Fruit fly (Drosophila melanogaster) whole organism, wandering third instar larva: ENCODE results near the gene arm.
A peak's percentile ranks its signal among the peaks of the same experiment; 100 is the strongest.

Source experiments
- Abd-B ChIP-seq: fragments of >200 bp; optimal IDR thresholded peaks from 2 replicates; lab custom pipeline; 2017; ENCODE audit warnings: missing biosample characterization, missing genetic modification characterization
- CG32264 ChIP-seq: fragments of 200-800 bp; sonication (Bioruptor generic); optimal IDR thresholded peaks from 2 replicates; lab custom pipeline; 2016; ENCODE audit warnings: missing biosample characterization, missing genetic modification characterization
- CrebA ChIP-seq: fragments of 200-800 bp; sonication (Bioruptor generic); optimal IDR thresholded peaks from 2 replicates; lab custom pipeline; 2016; ENCODE audit warnings: missing biosample characterization, mild to moderate bottlenecking, missing genetic modification characterization, borderline replicate concordance
- Dfd ChIP-seq: fragments of >200 bp; optimal IDR thresholded peaks from 2 replicates; lab custom pipeline; 2017; ENCODE audit warnings: missing biosample characterization, missing genetic modification characterization
- Dif ChIP-seq: fragments of 200-275, 200-300 bp; sonication (Bioruptor generic); optimal IDR thresholded peaks from 2 replicates; lab custom pipeline; 2018; ENCODE audit warnings: missing biosample characterization, missing genetic modification characterization; ENCODE audit not compliant: partially characterized antibody
- HLH106 ChIP-seq: fragments of 200-800 bp; optimal IDR thresholded peaks from 3 replicates; lab custom pipeline; 2019; ENCODE audit warnings: missing biosample characterization, mild to moderate bottlenecking, missing genetic modification characterization, moderate library complexity
- Hnf4 ChIP-seq: fragments of 200-800 bp; sonication (Bioruptor generic); optimal IDR thresholded peaks from 2 replicates; lab custom pipeline; 2016; ENCODE audit warnings: missing biosample characterization, mild to moderate bottlenecking, missing genetic modification characterization
- Hr78 ChIP-seq: fragments of >200 bp; optimal IDR thresholded peaks from 2 replicates; lab custom pipeline; 2017; ENCODE audit warnings: missing biosample characterization, missing genetic modification characterization
- Hr83 ChIP-seq: fragments of 200-300 bp; sonication (Bioruptor generic); optimal IDR thresholded peaks from 2 replicates; lab custom pipeline; 2016; ENCODE audit warnings: missing biosample characterization, mild to moderate bottlenecking, missing genetic modification characterization, moderate library complexity; ENCODE audit not compliant: poor library complexity, severe bottlenecking
- Mio ChIP-seq: sonication (Bioruptor generic); optimal IDR thresholded peaks from 2 replicates; lab custom pipeline; 2016; ENCODE audit warnings: missing biosample characterization, missing genetic modification characterization
- Myc ChIP-seq: fragments of >200 bp; optimal IDR thresholded peaks from 2 replicates; lab custom pipeline; 2017
- N ChIP-seq: fragments of >200 bp; optimal IDR thresholded peaks from 2 replicates; lab custom pipeline; 2018; ENCODE audit warnings: missing biosample characterization, missing external identifiers, missing genetic modification characterization
- OdsH ChIP-seq: fragments of 200-800 bp; sonication (Bioruptor generic); optimal IDR thresholded peaks from 2 replicates; lab custom pipeline; 2016; ENCODE audit warnings: missing biosample characterization, mild to moderate bottlenecking, missing genetic modification characterization
- Rel ChIP-seq, 2 experiments: fragments of 200-800 bp; sonication (Bioruptor generic) in 1 of 2; optimal IDR thresholded peaks; 2 replicates in 1 of 2; 3 replicates in 1 of 2; lab custom pipeline; 2016 to 2019; ENCODE audit warnings: mild to moderate bottlenecking in 2 of 2, missing biosample characterization in 2 of 2, missing genetic modification characterization in 2 of 2, moderate library complexity in 1 of 2
- Sp1 ChIP-seq: fragments of 200-800 bp; sonication (Bioruptor generic); optimal IDR thresholded peaks from 3 replicates; lab custom pipeline; 2019; ENCODE audit warnings: missing biosample characterization, mild to moderate bottlenecking, missing genetic modification characterization, moderate library complexity
- Vsx2 ChIP-seq: fragments of 200-300, 225-300 bp; sonication (Bioruptor generic); optimal IDR thresholded peaks from 2 replicates; lab custom pipeline; 2018; ENCODE audit warnings: missing biosample characterization, missing genetic modification characterization; ENCODE audit not compliant: partially characterized antibody
- br ChIP-seq: fragments of 200-800 bp; sonication (Bioruptor generic); optimal IDR thresholded peaks from 2 replicates; lab custom pipeline; 2016; ENCODE audit warnings: missing biosample characterization, missing genetic modification characterization
- brk ChIP-seq: fragments of 200-800 bp; sonication (Bioruptor generic); optimal IDR thresholded peaks from 2 replicates; lab custom pipeline; 2016; ENCODE audit warnings: missing biosample characterization, mild to moderate bottlenecking, missing genetic modification characterization
- dl ChIP-seq, 2 experiments: fragments of 175-275, 200-275 bp in 1 of 2; fragments of 200-275 bp in 1 of 2; sonication (Bioruptor generic); optimal IDR thresholded peaks; lab custom pipeline; 2018; ENCODE audit warnings: mild to moderate bottlenecking in 2 of 2, missing biosample characterization in 2 of 2, missing genetic modification characterization in 2 of 2, moderate library complexity in 2 of 2; ENCODE audit not compliant: partially characterized antibody in 2 of 2, insufficient read depth in 1 of 2
- dmrt93B ChIP-seq: fragments of 200-800 bp; sonication (Bioruptor generic); optimal IDR thresholded peaks from 2 replicates; lab custom pipeline; 2018; ENCODE audit warnings: missing biosample characterization, mild to moderate bottlenecking, missing genetic modification characterization
- ey ChIP-seq: fragments of 200-800 bp; sonication (Bioruptor generic); optimal IDR thresholded peaks from 2 replicates; lab custom pipeline; 2016; ENCODE audit warnings: missing biosample characterization, missing genetic modification characterization
- foxo ChIP-seq, 2 experiments: fragments of 200-800 bp; sonication (Bioruptor generic); optimal IDR thresholded peaks; 2 replicates in 1 of 2; 3 replicates in 1 of 2; lab custom pipeline; 2016 to 2017; ENCODE audit warnings: missing biosample characterization in 2 of 2, missing genetic modification characterization in 2 of 2
- fru ChIP-seq: fragments of 200-800 bp; sonication (Bioruptor generic); optimal IDR thresholded peaks from 3 replicates; lab custom pipeline; 2016; ENCODE audit warnings: missing biosample characterization, mild to moderate bottlenecking, missing genetic modification characterization
- h ChIP-seq: fragments of 200-800 bp; sonication (Bioruptor generic); optimal IDR thresholded peaks from 3 replicates; lab custom pipeline; 2016; ENCODE audit warnings: missing biosample characterization, mild to moderate bottlenecking, missing genetic modification characterization
- lola ChIP-seq: fragments of >200 bp; optimal IDR thresholded peaks from 2 replicates; lab custom pipeline; 2017; ENCODE audit warnings: missing biosample characterization, missing genetic modification characterization
- pan ChIP-seq: fragments of >200 bp; optimal IDR thresholded peaks from 2 replicates; lab custom pipeline; 2017
- psq ChIP-seq: fragments of 200-800 bp; sonication (Bioruptor generic); optimal IDR thresholded peaks from 3 replicates; lab custom pipeline; 2017; ENCODE audit warnings: missing biosample characterization, mild to moderate bottlenecking, missing genetic modification characterization, moderate library complexity
- rgr ChIP-seq: fragments of 200-800 bp; sonication (Bioruptor generic); optimal IDR thresholded peaks from 3 replicates; lab custom pipeline; 2016; ENCODE audit warnings: missing biosample characterization, mild to moderate bottlenecking, missing genetic modification characterization
- sage ChIP-seq: fragments of 200-800 bp; sonication (Bioruptor generic); optimal IDR thresholded peaks from 2 replicates; lab custom pipeline; 2016; ENCODE audit warnings: missing biosample characterization, mild to moderate bottlenecking, missing genetic modification characterization
- tai ChIP-seq: sonication (Bioruptor generic); optimal IDR thresholded peaks from 2 replicates; lab custom pipeline; 2016; ENCODE audit warnings: missing biosample characterization, missing genetic modification characterization
- usp ChIP-seq: fragments of >200 bp; optimal IDR thresholded peaks from 2 replicates; lab custom pipeline; 2017; ENCODE audit warnings: missing biosample characterization, missing genetic modification characterization
- woc ChIP-seq: sonication (Bioruptor generic); optimal IDR thresholded peaks from 2 replicates; lab custom pipeline; 2016; ENCODE audit warnings: missing biosample characterization, mild to moderate bottlenecking, missing genetic modification characterization

arm gene

dm6 chrX:1922765-1923501 is 22.5 kb upstream of the arm start, which contains the start of the genes eIF2Bepsilon and Ocrl:
TSS of gene eIF2Bepsilon (minus strand) at chrX:1922874.
TSS of gene Ocrl (plus strand) at chrX:1922981.
- TF ChIP-seq Abd-B (GFP tag; lab: Kevin White, UChicago), result no peak
- TF ChIP-seq Dif (GFP tag; lab: Kevin White, UChicago), result no peak
- no peak for TF ChIP-seq usp
- no peak for TF ChIP-seq Hnf4 (GFP tag; lab: Kevin White, UChicago)
- TF ChIP-seq foxo (GFP tag; optimal IDR thresholded peaks at IDR 0.05; lab: Kevin White, UChicago), result no peak
- TF ChIP-seq lola (GFP tag; lab: Kevin White, UChicago), result no peak
- no peak for TF ChIP-seq Rel (GFP tag; optimal IDR thresholded peaks at IDR 0.05; lab: Kevin White, UChicago)
- peak; percentile 90 for TF ChIP-seq Rel (tag; optimal IDR thresholded peaks at IDR 0.05; lab: Kevin White, UChicago)
- no peak for TF ChIP-seq CG32264
- TF ChIP-seq HLH106 (tag; lab: Kevin White, UChicago), result peak; percentile 8
- TF ChIP-seq psq, result no peak
- no peak for TF ChIP-seq CrebA (GFP tag; lab: Kevin White, UChicago)
- TF ChIP-seq h (GFP tag; lab: Kevin White, UChicago), result peak; percentile 26
- TF ChIP-seq br (GFP tag; lab: Kevin White, UChicago), result no peak
- no peak for TF ChIP-seq fru (GFP tag; lab: Kevin White, UChicago)
- no peak for TF ChIP-seq pan
- no peak for TF ChIP-seq tai (GFP tag; lab: Kevin White, UChicago)
- TF ChIP-seq rgr (GFP tag; lab: Kevin White, UChicago), result no peak
- TF ChIP-seq Hr83 (GFP tag; lab: Kevin White, UChicago), result no peak

dm6 chrX:1909533-1909932 is 9.1 kb upstream of the arm start:
- TF ChIP-seq Rel (GFP tag; optimal IDR thresholded peaks at IDR 0.05; lab: Kevin White, UChicago) (no peak), Rel (tag; optimal IDR thresholded peaks at IDR 0.05; lab: Kevin White, UChicago) (peak; percentile 55), woc (GFP tag; lab: Kevin White, UChicago) (no peak)
- TF ChIP-seq, all 38 proteins: peak for 1

- TF ChIP-seq OdsH (no peak), Sp1 (GFP tag; lab: Kevin White, UChicago) (peak; percentile 10)
These were observed 8.3 kb upstream of the arm start, which contains the start of the genes Edem1 and Rbcn-3B for dm6 chrX:1908757-1909156. TSS of gene Edem1 (minus strand) at chrX:1908827. TSS of gene Rbcn-3B (plus strand) at chrX:1908920.

- no peak for TF ChIP-seq lola (GFP tag; lab: Kevin White, UChicago)
- TF ChIP-seq br (GFP tag; lab: Kevin White, UChicago), result peak; percentile 43
- peak; percentile 38 for TF ChIP-seq OdsH
- TF ChIP-seq foxo (GFP tag; optimal IDR thresholded peaks at IDR 0.05; lab: Kevin White, UChicago), result peak in 1 of 2 experiments; percentile 73
- peak; percentile 64 for TF ChIP-seq HLH106 (tag; lab: Kevin White, UChicago)
- TF ChIP-seq Hr83 (GFP tag; lab: Kevin White, UChicago), result peak; percentile 1
- no peak for TF ChIP-seq sage (GFP tag; lab: Kevin White, UChicago)
- TF ChIP-seq fru (GFP tag; lab: Kevin White, UChicago), result peak; percentile 68
- TF ChIP-seq Mio (GFP tag; lab: Kevin White, UChicago), result no peak
- peak; percentile 63 for TF ChIP-seq Sp1 (GFP tag; lab: Kevin White, UChicago)
- TF ChIP-seq Myc (lab: Kevin White, UChicago), result peak; percentile 51
- no peak for TF ChIP-seq N (GFP tag; lab: Kevin White, UChicago)
- peak; percentile 85 for TF ChIP-seq woc (GFP tag; lab: Kevin White, UChicago)
- TF ChIP-seq Hr78, result no peak
- peak; percentile 45 for TF ChIP-seq rgr (GFP tag; lab: Kevin White, UChicago)
- TF ChIP-seq dl (GFP tag; optimal IDR thresholded peaks at IDR 0.05; lab: Kevin White, UChicago; ENCODE audit: insufficient read depth in 1 of 2, partially characterized antibody in 2 of 2), result no peak
- no peak for TF ChIP-seq CrebA (GFP tag; lab: Kevin White, UChicago)
- peak; percentile 24 for TF ChIP-seq ey
- TF ChIP-seq Dfd (GFP tag; lab: Kevin White, UChicago), result no peak
- TF ChIP-seq Rel (GFP tag; optimal IDR thresholded peaks at IDR 0.05; lab: Kevin White, UChicago), result no peak
- peak; percentile 41 for TF ChIP-seq Rel (tag; optimal IDR thresholded peaks at IDR 0.05; lab: Kevin White, UChicago)
- TF ChIP-seq tai (GFP tag; lab: Kevin White, UChicago), result no peak
- no peak for TF ChIP-seq Vsx2
- peak; percentile 73 for TF ChIP-seq h (GFP tag; lab: Kevin White, UChicago)
- TF ChIP-seq psq, result peak; percentile 56
- TF ChIP-seq dmrt93B (GFP tag; lab: Kevin White, UChicago), result peak; percentile 30
- TF ChIP-seq brk (GFP tag; lab: Kevin White, UChicago), result no peak
These were observed 7.3 kb upstream of the arm start, which contains the start of gene mip130 for dm6 chrX:1907727-1908264. TSS of gene mip130 (plus strand) at chrX:1908239.
